Worm (Caenorhabditis elegans) whole organism, midembryonic: ENCODE measurements around the gene Y40H4A.2.

Source experiments
- T22C8.4 ChIP-seq: fragments of 200-800 bp; sonication (Bioruptor generic); IDR thresholded peaks from 2 replicates; pipeline ENCODE4 v1.3.6; 2022; ENCODE audit warnings: missing genetic modification characterization, missing compliant biosample characterization
- cog-1 ChIP-seq: sonication (generic microtip); optimal IDR thresholded peaks from 2 replicates; lab custom pipeline; 2016; ENCODE audit warnings: missing genetic modification characterization, missing compliant biosample characterization
- flt-1 ChIP-seq: fragments of 200-800 bp; sonication (Bioruptor generic); IDR thresholded peaks from 2 replicates; pipeline ENCODE4 v1.3.6; 2022; ENCODE audit warnings: missing genetic modification characterization, missing compliant biosample characterization
- klf-2 ChIP-seq: fragments of 200-800 bp; sonication (Bioruptor generic); conservative IDR thresholded peaks from 2 replicates; pipeline ENCODE4 v1.3.6; 2022; ENCODE audit warnings: missing genetic modification reagents, missing genetic modification characterization, missing compliant biosample characterization
- med-1 ChIP-seq: sonication (generic microtip); optimal IDR thresholded peaks from 2 replicates; lab custom pipeline; 2017; ENCODE audit warnings: missing genetic modification characterization, mild to moderate bottlenecking, missing compliant biosample characterization, antibody characterized with exemption, missing genetic modification reagents; ENCODE audit not compliant: insufficient read depth
- ref-1 ChIP-seq: fragments of 200-800 bp; sonication (Bioruptor generic); conservative IDR thresholded peaks from 2 replicates; pipeline ENCODE4 v1.3.6; 2022; ENCODE audit warnings: missing genetic modification reagents, missing genetic modification characterization, missing compliant biosample characterization
- tab-1 ChIP-seq: fragments of 200-800 bp; sonication (Bioruptor generic); IDR thresholded peaks from 2 replicates; pipeline ENCODE4 v1.3.6; 2022; ENCODE audit warnings: missing genetic modification characterization, missing compliant biosample characterization
- ztf-23 ChIP-seq: fragments of 200-800 bp; sonication (Bioruptor generic); IDR thresholded peaks from 2 replicates; pipeline ENCODE4 v1.3.6; 2022; ENCODE audit warnings: missing genetic modification reagents, missing genetic modification characterization, missing compliant biosample characterization
- ztf-29 ChIP-seq: fragments of 200-800 bp; sonication (Bioruptor generic); IDR thresholded peaks from 2 replicates; pipeline ENCODE4 v1.3.6; 2022; ENCODE audit warnings: missing genetic modification reagents, missing genetic modification characterization, missing compliant biosample characterization

Gene Y40H4A.2

ce11 chrV:14610781-14611180 is 25.5 kb upstream of the Y40H4A.2 start:
- no peak for TF ChIP-seq klf-2
- no peak for TF ChIP-seq tab-1 (GFP tag; lab: Robert Waterston, UW)
- no peak for TF ChIP-seq T22C8.4 (GFP tag; lab: Robert Waterston, UW)
- TF ChIP-seq cog-1 = no peak
- no peak for TF ChIP-seq flt-1 (GFP tag; lab: Robert Waterston, UW)
- TF ChIP-seq ztf-23 (GFP tag; lab: Robert Waterston, UW) = no peak
- TF ChIP-seq ref-1 (GFP tag; lab: Robert Waterston, UW) = no peak
- TF ChIP-seq med-1 = no peak
- TF ChIP-seq ztf-29 (GFP tag; lab: Robert Waterston, UW) = no peak

DNA sequence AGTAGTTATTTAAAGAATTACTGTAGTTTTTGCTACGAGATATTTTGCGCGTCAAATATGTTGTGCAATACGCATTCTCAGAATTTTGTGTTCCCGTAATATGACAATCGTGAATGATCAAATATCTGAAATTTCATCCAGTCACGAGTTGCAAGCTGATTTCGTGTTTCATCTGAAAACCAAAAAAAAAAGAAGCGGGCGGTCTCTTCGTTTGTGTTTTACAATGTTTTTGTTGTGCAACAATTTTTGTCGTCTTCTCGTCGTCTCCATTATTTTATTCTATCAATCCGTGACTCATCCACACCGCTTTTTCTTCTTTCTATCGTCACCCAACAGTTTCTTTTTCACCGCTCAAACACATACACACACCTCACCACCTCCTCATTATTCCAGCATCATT is 24.4 kb upstream of the Y40H4A.2 start, which contains the start of gene R11H6.4:
TSS of gene R11H6.4 (plus strand) at position 301 of the 400 bp plus-strand sequence.
- TF ChIP-seq ref-1 (GFP tag; lab: Robert Waterston, UW) (no peak), T22C8.4 (GFP tag; lab: Robert Waterston, UW) (no peak), ztf-23 (GFP tag; lab: Robert Waterston, UW) (no peak), tab-1 (GFP tag; lab: Robert Waterston, UW) (no peak), med-1 (no peak), cog-1 (no peak), flt-1 (GFP tag; lab: Robert Waterston, UW) (no peak), ztf-29 (GFP tag; lab: Robert Waterston, UW) (no peak), klf-2 (no peak)

- TF ChIP-seq cog-1 (no peak), ztf-23 (GFP tag; lab: Robert Waterston, UW) (no peak), klf-2 (no peak), ref-1 (GFP tag; lab: Robert Waterston, UW) (no peak), ztf-29 (GFP tag; lab: Robert Waterston, UW) (no peak), flt-1 (GFP tag; lab: Robert Waterston, UW) (no peak), T22C8.4 (GFP tag; lab: Robert Waterston, UW) (no peak), med-1 (no peak), tab-1 (GFP tag; lab: Robert Waterston, UW) (no peak)
These were observed 18.5 kb upstream of the Y40H4A.2 start for ce11 chrV:14603755-14604154.

DNA sequence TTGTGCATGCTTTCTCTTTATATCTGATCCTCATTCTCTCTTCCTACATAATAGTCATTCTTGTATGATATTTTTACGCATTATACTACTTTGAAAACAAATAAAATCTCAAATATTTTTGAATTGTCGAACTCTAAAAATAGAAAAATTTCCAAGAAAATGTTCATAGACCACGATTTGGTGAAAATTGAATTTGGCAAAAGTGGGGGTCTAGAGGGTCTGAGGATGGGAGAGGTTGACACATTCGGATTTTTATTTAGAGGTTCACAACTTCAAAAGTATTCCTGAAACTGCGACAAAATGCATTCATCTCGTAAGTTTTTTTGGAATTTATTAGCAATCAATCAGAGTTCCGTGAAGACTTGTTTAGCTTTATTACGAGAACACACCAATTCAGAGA is 14.7 kb upstream of the Y40H4A.2 start, which contains the start of gene glb-22:
TSS of gene glb-22 (plus strand) at position 301 of the 400 bp plus-strand sequence.
- TF ChIP-seq med-1 (no peak), ztf-29 (GFP tag; lab: Robert Waterston, UW) (no peak), ref-1 (GFP tag; lab: Robert Waterston, UW) (no peak), tab-1 (GFP tag; lab: Robert Waterston, UW) (no peak), flt-1 (GFP tag; lab: Robert Waterston, UW) (no peak), klf-2 (no peak), T22C8.4 (GFP tag; lab: Robert Waterston, UW) (no peak), cog-1 (no peak), ztf-23 (GFP tag; lab: Robert Waterston, UW) (no peak)

ce11 chrV:14597681-14598184 is 12.5 kb upstream of the Y40H4A.2 start, which contains the start of gene R11H6.2:
TSS of gene R11H6.2 (plus strand) at chrV:14598006.
- TF ChIP-seq T22C8.4 (GFP tag; lab: Robert Waterston, UW) (no peak), ztf-23 (GFP tag; lab: Robert Waterston, UW) (no peak), med-1 (no peak), ref-1 (GFP tag; lab: Robert Waterston, UW) (no peak), ztf-29 (GFP tag; lab: Robert Waterston, UW) (no peak), cog-1 (no peak), klf-2 (no peak), tab-1 (GFP tag; lab: Robert Waterston, UW) (no peak), flt-1 (GFP tag; lab: Robert Waterston, UW) (no peak)

ce11 chrV:14597005-14597680 is 11.9 kb upstream of the Y40H4A.2 start, which contains the start of gene pes-9:
TSS of gene pes-9 (minus strand) at chrV:14597034.
- TF ChIP-seq flt-1 (GFP tag; lab: Robert Waterston, UW) (no peak), tab-1 (GFP tag; lab: Robert Waterston, UW) (no peak), cog-1 (no peak), med-1 (no peak), ref-1 (GFP tag; lab: Robert Waterston, UW) (no peak), T22C8.4 (GFP tag; lab: Robert Waterston, UW) (no peak)

DNA sequence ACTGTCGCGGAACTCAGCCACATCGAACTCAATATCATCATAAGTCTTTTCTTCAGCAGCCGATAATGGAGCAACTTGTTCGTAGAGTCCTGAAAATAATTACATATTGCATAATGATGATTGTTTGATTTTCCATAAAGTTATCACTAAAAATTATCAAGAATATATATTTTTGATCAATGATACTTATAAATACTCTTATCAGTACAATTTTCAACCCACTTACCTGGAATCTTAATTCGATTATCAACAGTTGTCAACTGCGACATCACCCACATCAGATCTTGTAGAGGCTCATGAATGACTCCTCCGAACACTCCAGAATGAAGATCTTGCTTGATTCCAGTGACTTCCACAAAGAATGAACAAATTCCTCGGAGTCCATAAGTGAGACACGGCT is 10.7 kb upstream of the Y40H4A.2 start:
- TF ChIP-seq flt-1 (GFP tag; lab: Robert Waterston, UW) (no peak), klf-2 (no peak), ref-1 (GFP tag; lab: Robert Waterston, UW) (no peak), tab-1 (GFP tag; lab: Robert Waterston, UW) (no peak), ztf-23 (GFP tag; lab: Robert Waterston, UW) (no peak), T22C8.4 (GFP tag; lab: Robert Waterston, UW) (no peak), med-1 (no peak), cog-1 (no peak), ztf-29 (GFP tag; lab: Robert Waterston, UW) (no peak)

DNA sequence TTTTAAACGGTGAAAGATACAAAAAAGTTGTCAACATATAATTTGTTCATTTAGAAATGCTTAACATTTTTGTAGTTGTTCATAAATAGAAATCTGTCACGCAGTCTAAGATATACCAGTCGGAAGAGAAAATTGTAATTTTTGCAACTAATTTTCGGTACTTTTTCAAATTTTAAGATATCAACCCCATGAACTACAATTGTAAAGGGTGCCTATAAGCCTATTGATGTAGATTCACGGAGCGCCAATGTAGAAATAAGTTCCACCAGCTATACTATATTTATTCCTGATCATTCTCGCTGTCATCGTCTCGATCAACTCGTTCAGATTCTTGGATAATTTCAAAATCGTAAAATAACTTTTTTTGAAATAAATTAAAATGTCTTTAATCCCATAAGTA is 9.7 kb upstream of the Y40H4A.2 start:
- no peak for TF ChIP-seq med-1
- no peak for TF ChIP-seq ztf-23 (GFP tag; lab: Robert Waterston, UW)
- no peak for TF ChIP-seq tab-1 (GFP tag; lab: Robert Waterston, UW)
- no peak for TF ChIP-seq klf-2
- no peak for TF ChIP-seq ref-1 (GFP tag; lab: Robert Waterston, UW)

ce11 chrV:14594103-14594502 is 8.9 kb upstream of the Y40H4A.2 start:
- TF ChIP-seq flt-1 (GFP tag; lab: Robert Waterston, UW) = no peak
- no peak for TF ChIP-seq T22C8.4 (GFP tag; lab: Robert Waterston, UW)
- TF ChIP-seq ztf-23 (GFP tag; lab: Robert Waterston, UW) = no peak
- no peak for TF ChIP-seq ztf-29 (GFP tag; lab: Robert Waterston, UW)
- TF ChIP-seq tab-1 (GFP tag; lab: Robert Waterston, UW) = no peak
- TF ChIP-seq klf-2 = no peak
- no peak for TF ChIP-seq ref-1 (GFP tag; lab: Robert Waterston, UW)
- no peak for TF ChIP-seq cog-1
- no peak for TF ChIP-seq med-1
